Fruit fly (Drosophila melanogaster): ENCODE data around the gene CG4009.

Gene CG4009

DNA sequence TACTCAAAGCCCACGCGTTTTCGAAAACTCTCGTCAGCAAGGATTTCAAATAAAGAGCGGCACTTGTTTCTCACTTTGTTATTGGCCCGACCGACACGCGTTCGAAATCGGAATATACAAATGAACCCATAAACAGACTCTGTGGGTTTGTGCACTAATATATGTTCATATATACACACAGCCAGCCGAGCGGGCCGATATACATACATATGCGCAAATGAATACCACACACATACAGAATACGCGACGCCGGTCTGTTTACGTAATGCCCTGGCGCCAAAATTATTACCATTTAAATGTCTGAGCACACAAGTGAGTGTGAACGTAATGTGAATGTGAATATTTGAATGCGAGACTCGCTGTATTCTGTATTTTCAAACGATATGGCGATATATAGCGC lies 31.9 kb upstream of the CG4009 start:
- TF ChIP-seq OdsH (GFP tag; optimal IDR thresholded peaks at IDR 0.05), result no peak
- no peak for TF ChIP-seq CG9139 (GFP tag; optimal IDR thresholded peaks at IDR 0.05)
- peak; percentile 66 for TF ChIP-seq svp (GFP tag)
- TF ChIP-seq fkh (GFP tag; optimal IDR thresholded peaks at IDR 0.05), result peak; percentile 44
- peak; percentile 11 for TF ChIP-seq Eip78C (GFP tag)
- TF ChIP-seq vri (GFP tag; optimal IDR thresholded peaks at IDR 0.05), result peak; percentile 96

DNA sequence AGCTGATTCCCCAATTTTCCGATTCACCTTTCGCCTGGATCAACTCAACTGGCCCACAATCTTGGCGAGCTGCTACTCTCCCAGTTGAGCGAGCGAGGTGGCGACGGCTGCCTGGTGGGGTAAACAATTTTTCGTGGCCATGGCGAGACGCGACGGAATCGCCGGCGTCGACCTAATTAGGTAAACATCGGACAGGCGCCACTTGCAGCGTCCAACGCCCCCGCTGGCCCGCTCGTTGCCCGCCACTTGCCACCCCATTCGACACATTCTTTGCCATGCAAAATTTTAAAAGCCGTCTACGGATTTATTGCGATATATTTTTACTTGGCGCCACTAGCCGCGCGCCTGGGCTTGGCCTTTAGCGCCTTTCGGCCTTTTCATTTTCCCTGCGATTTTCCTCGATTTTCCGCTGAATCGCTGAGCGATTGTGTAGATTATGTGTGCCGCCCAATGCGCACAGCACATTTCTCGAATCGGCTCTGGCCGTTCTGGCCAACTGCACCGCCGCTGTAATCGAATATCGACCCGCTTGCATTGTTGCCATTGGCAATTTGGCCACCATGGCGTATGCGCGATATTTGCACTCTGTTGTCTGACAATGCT lies 31.1 kb upstream of the CG4009 start:
- no peak for TF ChIP-seq CG6854 (GFP tag; optimal IDR thresholded peaks at IDR 0.05)
- TF ChIP-seq Eip93F (GFP tag; optimal IDR thresholded peaks at IDR 0.05), result peak; percentile 11
- TF ChIP-seq eg (GFP tag; IDR thresholded peaks at IDR 0.05), result 0 out of 3 replicates have a peak, but pooled peaks have one; percentile 10
- no peak for TF ChIP-seq lz (GFP tag; optimal IDR thresholded peaks at IDR 0.05)
- TF ChIP-seq svp (GFP tag), result peak; percentile 50

DNA sequence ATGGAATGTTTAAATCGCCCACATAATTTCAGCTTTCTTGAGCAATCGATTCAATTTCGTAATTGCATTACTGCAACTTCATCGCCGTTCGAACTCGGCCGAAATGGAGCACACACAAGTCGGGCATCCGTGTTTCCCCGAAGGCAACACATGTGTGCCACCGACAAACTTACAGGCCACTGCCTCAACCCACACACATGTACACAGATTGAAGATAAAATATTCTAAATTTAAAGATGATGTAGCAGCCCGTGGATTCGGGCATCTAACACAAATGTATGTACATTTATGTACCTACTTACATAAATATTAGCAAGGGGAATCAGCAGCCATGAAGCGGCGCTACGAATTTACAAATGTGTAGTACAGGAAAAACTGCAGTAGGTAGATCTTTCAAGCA lies 30.2 kb upstream of the CG4009 start:
- peak; percentile 38 for TF ChIP-seq Eip78C (GFP tag)
- TF ChIP-seq fkh (GFP tag; optimal IDR thresholded peaks at IDR 0.05), result no peak
- TF ChIP-seq Hr4 (GFP tag; optimal IDR thresholded peaks at IDR 0.05), result no peak

DNA sequence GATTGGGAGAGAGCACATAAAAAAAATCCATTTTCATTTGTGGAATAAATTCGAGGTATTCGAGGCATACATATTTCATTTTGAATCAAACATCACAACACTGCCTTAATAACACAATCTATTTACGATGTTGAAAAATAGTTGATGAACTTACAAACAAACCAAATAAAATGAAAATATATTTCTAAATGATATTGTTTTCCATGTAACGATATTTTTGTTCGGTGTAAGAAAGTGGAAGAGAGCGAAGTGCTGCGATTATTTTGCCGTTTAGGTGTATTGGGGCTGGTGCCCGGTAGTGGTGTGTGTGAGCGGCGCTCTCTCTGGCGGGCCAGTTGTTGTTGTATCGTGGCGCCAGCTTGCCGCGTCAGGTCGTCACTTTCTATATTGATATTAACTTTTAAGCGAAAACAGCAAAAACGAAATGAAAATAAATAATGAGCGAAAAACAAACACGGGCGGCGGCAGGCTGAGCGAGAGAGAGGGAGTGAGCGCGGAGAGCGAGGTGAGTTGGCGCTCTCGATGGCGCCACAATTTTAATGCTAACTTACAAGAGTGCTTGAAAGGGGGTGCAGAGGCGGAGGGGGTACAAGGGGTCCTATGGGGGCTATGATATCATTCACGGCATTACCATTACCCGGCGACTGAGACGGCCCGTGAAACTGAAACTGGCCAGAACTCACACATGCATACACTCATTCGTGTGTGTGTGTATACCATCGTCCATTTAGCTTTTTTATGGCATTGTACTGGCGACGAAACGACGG lies 29.4 kb upstream of the CG4009 start:
- TF ChIP-seq CG4318 (GFP tag; optimal IDR thresholded peaks at IDR 0.05) (peak; percentile 92), CG6808 (GFP tag; optimal IDR thresholded peaks at IDR 0.05) (peak; percentile 85), CG3032 (tag; optimal IDR thresholded peaks at IDR 0.05) (peak; percentile 82), CG15336 (GFP tag; IDR thresholded peaks at IDR 0.05) (peak; percentile 94), Eip93F (GFP tag; optimal IDR thresholded peaks at IDR 0.05) (peak; percentile 92), Hr39 (GFP tag; optimal IDR thresholded peaks at IDR 0.05) (peak; percentile 96), OdsH (GFP tag; optimal IDR thresholded peaks at IDR 0.05) (peak; percentile 94), pdm3 (GFP tag; optimal IDR thresholded peaks at IDR 0.05) (peak; percentile 97), CG7368 (GFP tag; optimal IDR thresholded peaks at IDR 0.05) (peak; percentile 90), CG16779 (tag; optimal IDR thresholded peaks at IDR 0.05) (peak; percentile 73), Met (GFP tag; optimal IDR thresholded peaks at IDR 0.05) (peak; percentile 98), CG8319 (GFP tag; optimal IDR thresholded peaks at IDR 0.05) (peak; percentile 87), fd85E (GFP tag; optimal IDR thresholded peaks at IDR 0.05) (peak; percentile 80), vri (GFP tag; optimal IDR thresholded peaks at IDR 0.05) (peak; percentile 95), Sox102F (GFP tag; optimal IDR thresholded peaks at IDR 0.05) (peak; percentile 97), Eip78C (GFP tag) (peak; percentile 99), fd59A (GFP tag; optimal IDR thresholded peaks at IDR 0.05) (peak; percentile 80), esn (GFP tag; optimal IDR thresholded peaks at IDR 0.05) (peak; percentile 98), CG6276 (GFP tag; optimal IDR thresholded peaks at IDR 0.05) (peak; percentile 91), CG6792 (GFP tag; optimal IDR thresholded peaks at IDR 0.05) (peak; percentile 90), Smox (GFP tag; optimal IDR thresholded peaks at IDR 0.05) (peak; percentile 97), acj6 (GFP tag; optimal IDR thresholded peaks at IDR 0.05) (peak; percentile 93), CG9139 (GFP tag; optimal IDR thresholded peaks at IDR 0.05) (peak; percentile 68), Lpt (GFP tag; optimal IDR thresholded peaks at IDR 0.05) (peak; percentile 89), Eip75B (GFP tag; optimal IDR thresholded peaks at IDR 0.05) (peak; percentile 97), CG31627 (GFP tag; optimal IDR thresholded peaks at IDR 0.05) (peak; percentile 97), Ets21C (GFP tag; optimal IDR thresholded peaks at IDR 0.05) (peak; percentile 94), CG6163 (GFP tag; IDR thresholded peaks at IDR 0.05) (peak; percentile 91), CG6854 (GFP tag; optimal IDR thresholded peaks at IDR 0.05) (peak; percentile 86), net (GFP tag; optimal IDR thresholded peaks at IDR 0.05) (peak; percentile 95), CG8119 (GFP tag; IDR thresholded peaks at IDR 0.05) (peak; percentile 95), CG11294 (GFP tag; IDR thresholded peaks at IDR 0.05) (peak; percentile 10; the same call in 1 of the 2 replicates), CG11762 (GFP tag; optimal IDR thresholded peaks at IDR 0.05; ENCODE audit: insufficient read depth) (peak; percentile 90), Sox15 (GFP tag; optimal IDR thresholded peaks at IDR 0.05) (peak; percentile 90), lz (GFP tag; optimal IDR thresholded peaks at IDR 0.05) (peak; percentile 98), CG10631 (GFP tag; optimal IDR thresholded peaks at IDR 0.05) (peak; percentile 91), CG34406 (GFP tag; optimal IDR thresholded peaks at IDR 0.05) (peak; percentile 96), ss (GFP tag; optimal IDR thresholded peaks at IDR 0.05) (peak; percentile 88 to 92)
